Worm (Caenorhabditis elegans) whole organism, L2 larva: ENCODE measurements around the gene srg-4.

Experiments used
- F13H6.1 ChIP-seq: sonication (generic microtip); optimal IDR thresholded peaks from 2 replicates; lab custom pipeline; 2016; ENCODE audit warnings: missing genetic modification characterization, missing compliant biosample characterization
- blmp-1 ChIP-seq: sonication (generic microtip); optimal IDR thresholded peaks from 2 replicates; lab custom pipeline; 2017; ENCODE audit warnings: missing genetic modification characterization, mild to moderate bottlenecking, missing compliant biosample characterization, antibody characterized with exemption, moderate library complexity; ENCODE audit not compliant: insufficient read depth
- egl-27 ChIP-seq: sonication (generic microtip); optimal IDR thresholded peaks from 3 replicates; lab custom pipeline; 2017; ENCODE audit warnings: missing biosample characterization, missing genetic modification reagents, missing genetic modification characterization
- fos-1 ChIP-seq: fragments of 150-350 bp; optimal IDR thresholded peaks from 2 replicates; lab custom pipeline; 2014; ENCODE audit warnings: missing biosample characterization, missing genetic modification characterization
- gmeb-1 ChIP-seq: fragments of 150-350 bp; optimal IDR thresholded peaks from 2 replicates; lab custom pipeline; 2014; ENCODE audit warnings: missing biosample characterization, missing genetic modification characterization
- lin-13 ChIP-seq: fragments of 150-350 bp; optimal IDR thresholded peaks from 2 replicates; lab custom pipeline; 2014; ENCODE audit warnings: missing biosample characterization, missing genetic modification reagents, missing genetic modification characterization
- lsy-2 ChIP-seq, 2 experiments: fragments of 150-350 bp in 1 of 2; sonication (generic microtip) in 1 of 2; optimal IDR thresholded peaks; 2 replicates each; lab custom pipeline; 2014 to 2017; ENCODE audit warnings: missing biosample characterization in 2 of 2, missing genetic modification characterization in 2 of 2
- nhr-10 ChIP-seq: sonication (generic microtip); optimal IDR thresholded peaks from 2 replicates; lab custom pipeline; 2017; ENCODE audit warnings: missing biosample characterization, missing genetic modification characterization
- nhr-11 ChIP-seq: fragments of 150-350 bp; optimal IDR thresholded peaks from 2 replicates; lab custom pipeline; 2014; ENCODE audit warnings: missing biosample characterization, missing genetic modification characterization
- nhr-12 ChIP-seq: fragments of 150-350 bp; optimal IDR thresholded peaks from 2 replicates; lab custom pipeline; 2014; ENCODE audit warnings: missing biosample characterization, missing genetic modification characterization
- nhr-25 ChIP-seq: fragments of 150-350 bp; sonication (generic microtip); optimal IDR thresholded peaks from 3 replicates; lab custom pipeline; 2014; ENCODE audit warnings: missing biosample characterization, missing genetic modification characterization
- unc-39 ChIP-seq: fragments of 150-350 bp; optimal IDR thresholded peaks from 2 replicates; lab custom pipeline; 2014; ENCODE audit warnings: missing biosample characterization, missing genetic modification characterization
- ztf-11 ChIP-seq: sonication (generic microtip); optimal IDR thresholded peaks from 2 replicates; lab custom pipeline; 2017; ENCODE audit warnings: missing biosample characterization, missing genetic modification characterization

ce11 chrIII:6283024-6283423 is 21.1 kb upstream of the srg-4 start:
- no peak for TF ChIP-seq nhr-25 (tag; lab: Kevin White, UChicago)
- TF ChIP-seq nhr-10 (tag; lab: Kevin White, UChicago), result no peak
- TF ChIP-seq unc-39, result no peak
- TF ChIP-seq blmp-1 (tag; lab: Kevin White, UChicago), result no peak
- no peak for TF ChIP-seq nhr-12 (tag; lab: Kevin White, UChicago)
- TF ChIP-seq F13H6.1 (tag; lab: Kevin White, UChicago), result no peak
- no peak for TF ChIP-seq fos-1
- no peak for TF ChIP-seq nhr-11 (tag; lab: Kevin White, UChicago)
- TF ChIP-seq gmeb-1 (tag; lab: Kevin White, UChicago), result no peak
- TF ChIP-seq egl-27 (tag; lab: Kevin White, UChicago), result no peak
- no peak for TF ChIP-seq lin-13 (GFP tag; lab: Kevin White, UChicago)
- TF ChIP-seq lsy-2 (tag; optimal IDR thresholded peaks at IDR 0.05; lab: Kevin White, UChicago), result no peak
- no peak for TF ChIP-seq ztf-11 (tag; lab: Kevin White, UChicago)
